Fruit fly (Drosophila melanogaster) whole organism, pupa: Measurements from ENCODE around the gene spg.

ENCODE experiments used
- CG10348 ChIP-seq: fragments of 200-800 bp; sonication (Bioruptor generic); IDR thresholded peaks from 2 replicates; pipeline ENCODE4 v1.3.6; 2022; ENCODE audit warnings: missing biosample characterization, missing genetic modification characterization
- CG12605 ChIP-seq: fragments of 200-800 bp; sonication (Bioruptor generic); IDR thresholded peaks from 2 replicates; pipeline ENCODE4 v1.3.6; 2022; ENCODE audit warnings: missing biosample characterization, missing genetic modification characterization
- CG13204 ChIP-seq: fragments of 200-800 bp; sonication (Bioruptor generic); optimal IDR thresholded peaks from 2 replicates; lab custom pipeline; 2018; ENCODE audit warnings: missing biosample characterization, mild to moderate bottlenecking, missing genetic modification characterization, moderate library complexity
- CG14655 ChIP-seq: fragments of 200-800 bp; sonication (Bioruptor generic); optimal IDR thresholded peaks from 3 replicates; lab custom pipeline; 2017; ENCODE audit warnings: mild to moderate bottlenecking, missing biosample characterization, missing genetic modification reagents, missing genetic modification characterization
- CG15710 ChIP-seq: fragments of 200-800 bp; sonication (Bioruptor generic); optimal IDR thresholded peaks from 2 replicates; lab custom pipeline; 2018; ENCODE audit warnings: missing biosample characterization, mild to moderate bottlenecking, missing genetic modification characterization, moderate library complexity
- CG17806 ChIP-seq: fragments of 200-800 bp; sonication (Bioruptor generic); optimal IDR thresholded peaks from 2 replicates; lab custom pipeline; 2018; ENCODE audit warnings: missing biosample characterization, mild to moderate bottlenecking, missing genetic modification characterization, moderate library complexity
- CG32121 ChIP-seq: fragments of 200-800 bp; sonication (Bioruptor generic); IDR thresholded peaks from 2 replicates; pipeline ENCODE4 v1.3.6; 2022; ENCODE audit warnings: missing biosample characterization, missing genetic modification characterization
- CG34367 ChIP-seq: fragments of 200-800 bp; sonication (Bioruptor generic); optimal IDR thresholded peaks from 2 replicates; lab custom pipeline; 2018; ENCODE audit warnings: missing biosample characterization, mild to moderate bottlenecking, missing genetic modification characterization
- CG4496 ChIP-seq: fragments of 200-800 bp; sonication (Bioruptor generic); IDR thresholded peaks from 3 replicates; pipeline ENCODE4 v1.3.6; 2022; ENCODE audit warnings: missing biosample characterization, missing genetic modification characterization
- CG8159 ChIP-seq: fragments of 200-800 bp; sonication (Bioruptor generic); optimal IDR thresholded peaks from 3 replicates; lab custom pipeline; 2018; ENCODE audit warnings: missing biosample characterization, mild to moderate bottlenecking, missing genetic modification characterization, moderate library complexity
- CG8301 ChIP-seq: fragments of 200-800 bp; sonication (Bioruptor generic); optimal IDR thresholded peaks from 2 replicates; lab custom pipeline; 2018; ENCODE audit warnings: missing biosample characterization, mild to moderate bottlenecking, missing genetic modification characterization
- CG9948 ChIP-seq: fragments of 200-800 bp; sonication (Bioruptor generic); optimal IDR thresholded peaks from 2 replicates; lab custom pipeline; 2018; ENCODE audit warnings: missing biosample characterization, mild to moderate bottlenecking, missing genetic modification characterization, moderate library complexity
- D1 ChIP-seq: fragments of 200-800 bp; sonication (Bioruptor generic); optimal IDR thresholded peaks from 2 replicates; lab custom pipeline; 2018; ENCODE audit warnings: missing biosample characterization, mild to moderate bottlenecking, missing genetic modification characterization, moderate library complexity
- EcR ChIP-seq: fragments of 200-800 bp; sonication (Bioruptor generic); optimal IDR thresholded peaks from 3 replicates; lab custom pipeline; 2019; ENCODE audit warnings: missing biosample characterization, missing genetic modification characterization, mild to moderate bottlenecking, moderate library complexity, missing genetic modification reagents
- Ets98B ChIP-seq: fragments of 200-800 bp; sonication (Bioruptor generic); IDR thresholded peaks from 2 replicates; pipeline ENCODE4 v1.3.6; 2022; ENCODE audit warnings: missing biosample characterization, missing genetic modification characterization
- Pif1A ChIP-seq: fragments of 200-800 bp; sonication (Bioruptor generic); optimal IDR thresholded peaks from 3 replicates; lab custom pipeline; 2016; ENCODE audit warnings: missing biosample characterization, missing genetic modification characterization
- Pif1B ChIP-seq: fragments of 200-800 bp; sonication (Bioruptor generic); optimal IDR thresholded peaks from 3 replicates; lab custom pipeline; 2016; ENCODE audit warnings: missing biosample characterization, missing genetic modification characterization
- Snoo ChIP-seq: fragments of 200-800 bp; sonication (Bioruptor generic); optimal IDR thresholded peaks from 3 replicates; lab custom pipeline; 2017; ENCODE audit warnings: missing biosample characterization, mild to moderate bottlenecking, missing genetic modification characterization, inconsistent platforms
- fd96Ca ChIP-seq: fragments of 200-800 bp; sonication (Bioruptor generic); IDR thresholded peaks from 3 replicates; pipeline ENCODE4 v1.3.6; 2022; ENCODE audit warnings: missing biosample characterization, missing genetic modification characterization
- gl ChIP-seq: fragments of 200-800 bp; sonication (Bioruptor generic); optimal IDR thresholded peaks from 2 replicates; lab custom pipeline; 2018; ENCODE audit warnings: missing biosample characterization, mild to moderate bottlenecking, missing genetic modification characterization
- rn ChIP-seq: fragments of 200-800 bp; sonication (Bioruptor generic); IDR thresholded peaks from 2 replicates; pipeline ENCODE4 v1.3.6; 2022; ENCODE audit warnings: missing biosample characterization, missing genetic modification characterization

spg gene

dm6 chr3R:28911758-28912157 is 66.7 kb downstream of the spg start:
- TF ChIP-seq Snoo (tag; lab: Kevin White, UChicago) (no peak), CG32121 (GFP tag; lab: Robert Waterston, UW) (peak; percentile 86), fd96Ca (GFP tag; lab: Robert Waterston, UW) (peak; percentile 89), CG8301 (peak; percentile 74), CG12605 (GFP tag; lab: Robert Waterston, UW) (peak; percentile 43; the same call in 1 of the 2 replicates), Pif1A (GFP tag; lab: Kevin White, UChicago) (peak; percentile 65), CG14655 (peak; percentile 79), CG4496 (GFP tag; lab: Robert Waterston, UW) (peak; percentile 88), D1 (tag; lab: Kevin White, UChicago) (no peak), CG13204 (GFP tag; lab: Kevin White, UChicago) (no peak), CG15710 (peak; percentile 8), CG9948 (tag; lab: Kevin White, UChicago) (peak; percentile 33), Ets98B (GFP tag; lab: Robert Waterston, UW) (peak; percentile 86), rn (no peak), Pif1B (GFP tag; lab: Kevin White, UChicago) (peak; percentile 62), EcR (GFP tag; lab: Kevin White, UChicago) (no peak), CG17806 (tag; lab: Kevin White, UChicago) (peak; percentile 46), gl (no peak), CG34367 (tag; lab: Kevin White, UChicago) (no peak), CG10348 (GFP tag; lab: Robert Waterston, UW) (no peak), CG8159 (tag; lab: Kevin White, UChicago) (peak; percentile 24)

DNA sequence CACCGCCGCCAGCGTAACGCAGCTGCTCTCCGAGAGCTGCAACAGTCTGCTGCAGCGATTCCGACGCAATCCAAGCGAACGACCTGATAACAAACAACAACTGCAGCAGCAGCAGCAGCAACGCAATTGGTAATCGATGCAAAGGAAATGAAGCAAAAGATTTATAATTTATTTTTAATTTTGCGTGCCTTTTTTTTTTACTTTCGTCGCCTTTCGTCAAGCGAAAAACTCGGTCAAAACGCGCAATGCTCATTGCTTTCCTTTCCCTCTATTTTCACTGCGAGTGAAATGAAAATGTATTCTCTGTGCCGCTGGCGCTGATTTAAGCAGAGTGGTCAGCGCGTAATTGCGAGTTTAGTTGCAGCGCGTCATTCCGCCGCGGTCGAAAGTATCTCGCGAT is 68.0 kb downstream of the spg start:
- no peak for TF ChIP-seq CG34367 (tag; lab: Kevin White, UChicago)
- peak; percentile 39 for TF ChIP-seq CG8301
- peak; percentile 53 for TF ChIP-seq gl
- TF ChIP-seq fd96Ca (GFP tag; lab: Robert Waterston, UW): 0 out of 3 replicates have a peak, but pooled peaks have one; percentile 21
- TF ChIP-seq Pif1A (GFP tag; lab: Kevin White, UChicago): peak; percentile 1
- peak; percentile 30; the same call in 1 of the 2 replicates for TF ChIP-seq CG32121 (GFP tag; lab: Robert Waterston, UW)
- no peak for TF ChIP-seq CG12605 (GFP tag; lab: Robert Waterston, UW)
- peak; percentile 27 for TF ChIP-seq CG14655

DNA sequence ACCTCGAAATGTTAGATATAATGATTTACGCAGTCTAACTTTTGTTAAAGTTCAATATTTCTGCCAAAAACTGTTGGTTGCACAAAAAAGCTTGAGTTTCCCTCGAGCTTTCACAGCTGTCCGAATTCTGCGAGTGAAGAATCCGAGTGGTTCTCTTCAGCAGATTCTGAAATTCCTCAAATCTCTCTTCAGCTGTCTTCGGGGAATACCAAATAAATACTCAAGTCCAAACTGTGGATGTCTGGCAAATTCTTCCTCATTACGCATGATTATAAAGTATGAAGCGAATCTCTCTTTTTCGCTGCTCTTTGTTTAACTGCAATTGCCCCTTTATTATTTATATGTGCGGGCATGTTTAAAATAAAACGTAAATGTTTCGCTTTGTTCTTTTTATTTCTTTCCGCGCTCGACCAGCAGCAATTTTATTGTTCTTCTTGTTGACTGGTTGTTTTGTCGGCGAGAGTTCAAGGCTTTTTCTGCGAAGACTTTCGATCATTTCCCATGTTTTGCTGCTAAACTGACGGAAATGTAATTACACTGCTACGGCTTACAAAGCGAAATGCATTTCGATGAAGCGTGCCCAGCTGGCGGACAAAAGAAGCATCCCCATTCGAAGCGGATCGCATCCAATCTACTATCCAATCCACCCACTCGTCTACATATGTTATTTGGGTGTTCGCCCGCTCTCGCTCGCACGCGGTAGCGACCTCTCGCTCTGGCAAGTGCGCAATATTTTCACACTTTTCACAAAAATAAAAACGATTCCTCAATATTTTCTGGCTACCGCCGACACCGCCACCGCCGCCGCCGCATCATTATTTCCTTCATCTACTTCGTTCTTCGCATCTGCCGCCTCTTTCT is 69.0 kb downstream of the spg start:
- TF ChIP-seq Pif1B (GFP tag; lab: Kevin White, UChicago): no peak
- peak; percentile 63 for TF ChIP-seq CG15710
- peak; percentile 89 for TF ChIP-seq EcR (GFP tag; lab: Kevin White, UChicago)
- TF ChIP-seq CG14655: peak; percentile 72
- no peak; the same call in 1 of the 2 replicates for TF ChIP-seq Ets98B (GFP tag; lab: Robert Waterston, UW)
- no peak for TF ChIP-seq CG10348 (GFP tag; lab: Robert Waterston, UW)
- no peak for TF ChIP-seq rn
- TF ChIP-seq Snoo (tag; lab: Kevin White, UChicago): no peak
- peak; percentile 53 for TF ChIP-seq CG8159 (tag; lab: Kevin White, UChicago)
- peak; percentile 90 for TF ChIP-seq gl
- peak; percentile 71; the same call in 1 of the 2 replicates for TF ChIP-seq CG12605 (GFP tag; lab: Robert Waterston, UW)
- peak; percentile 76 for TF ChIP-seq CG13204 (GFP tag; lab: Kevin White, UChicago)
- TF ChIP-seq CG17806 (tag; lab: Kevin White, UChicago): peak; percentile 48
- TF ChIP-seq CG8301: no peak
- peak; percentile 59 for TF ChIP-seq CG34367 (tag; lab: Kevin White, UChicago)
- no peak for TF ChIP-seq D1 (tag; lab: Kevin White, UChicago)
- no peak for TF ChIP-seq CG9948 (tag; lab: Kevin White, UChicago)
- no peak for TF ChIP-seq CG4496 (GFP tag; lab: Robert Waterston, UW)
- peak; percentile 49 for TF ChIP-seq Pif1A (GFP tag; lab: Kevin White, UChicago)
- no peak for TF ChIP-seq fd96Ca (GFP tag; lab: Robert Waterston, UW)
- no peak for TF ChIP-seq CG32121 (GFP tag; lab: Robert Waterston, UW)
